Fruit fly (Drosophila melanogaster) whole organism, embryonic: Measurements from ENCODE around the gene CG6398.

ENCODE experiments used
- Abd-B ChIP-seq: fragments of 200-800 bp; sonication (Bioruptor generic); optimal IDR thresholded peaks from 2 replicates; lab custom pipeline; 2018; ENCODE audit warnings: missing biosample characterization, mild to moderate bottlenecking, missing genetic modification characterization, moderate library complexity
- B-H2 ChIP-seq: fragments of 200-800 bp; sonication (Bioruptor generic); optimal IDR thresholded peaks from 2 replicates; lab custom pipeline; 2018; ENCODE audit warnings: missing biosample characterization, mild to moderate bottlenecking, missing genetic modification characterization
- CG12236 ChIP-seq: fragments of 200-800 bp; sonication (Bioruptor generic); optimal IDR thresholded peaks from 2 replicates; lab custom pipeline; 2016; ENCODE audit warnings: missing biosample characterization, missing genetic modification characterization
- CG13123 ChIP-seq: fragments of 200-800 bp; sonication (Bioruptor generic); optimal IDR thresholded peaks from 2 replicates; lab custom pipeline; 2016; ENCODE audit warnings: missing biosample characterization, missing genetic modification characterization
- CG14710 ChIP-seq: fragments of 200-800 bp; sonication (Bioruptor generic); optimal IDR thresholded peaks from 3 replicates; lab custom pipeline; 2019; ENCODE audit warnings: missing biosample characterization, mild to moderate bottlenecking, missing genetic modification characterization, moderate library complexity
- CG17359 ChIP-seq: fragments of 200-800 bp; sonication (Bioruptor generic); optimal IDR thresholded peaks from 3 replicates; lab custom pipeline; 2018; ENCODE audit warnings: missing biosample characterization, mild to moderate bottlenecking, missing genetic modification characterization, moderate library complexity
- CG17568 ChIP-seq: fragments of 200-800 bp; sonication (Bioruptor generic); optimal IDR thresholded peaks from 2 replicates; lab custom pipeline; 2018; ENCODE audit warnings: missing biosample characterization, mild to moderate bottlenecking, missing genetic modification characterization, moderate library complexity
- CG17612 ChIP-seq: fragments of 200-800 bp; sonication (Bioruptor generic); IDR thresholded peaks from 2 replicates; pipeline ENCODE4 v1.3.6; 2022; ENCODE audit warnings: missing biosample characterization, missing genetic modification characterization
- CG2678 ChIP-seq: fragments of 200-800 bp; sonication (Bioruptor generic); optimal IDR thresholded peaks from 3 replicates; lab custom pipeline; 2019; ENCODE audit warnings: missing biosample characterization, mild to moderate bottlenecking, missing genetic modification characterization, moderate library complexity
- CG31441 ChIP-seq: fragments of 200-800 bp; sonication (Bioruptor generic); IDR thresholded peaks from 2 replicates; pipeline ENCODE4 v1.3.6; 2022; ENCODE audit warnings: missing biosample characterization, missing genetic modification characterization
- CG3407 ChIP-seq: fragments of 200-800 bp; sonication (Bioruptor generic); optimal IDR thresholded peaks from 2 replicates; lab custom pipeline; 2018; ENCODE audit warnings: missing biosample characterization, mild to moderate bottlenecking, missing genetic modification characterization
- CG4707 ChIP-seq: fragments of 200-800 bp; sonication (Bioruptor generic); optimal IDR thresholded peaks from 2 replicates; lab custom pipeline; 2018; ENCODE audit warnings: missing biosample characterization, mild to moderate bottlenecking, missing genetic modification characterization, moderate library complexity
- CG6175 ChIP-seq: fragments of 200-800 bp; sonication (Bioruptor generic); IDR thresholded peaks from 3 replicates; pipeline ENCODE4 v1.3.6; 2022; ENCODE audit warnings: missing biosample characterization, missing genetic modification characterization
- CG9876 ChIP-seq: fragments of 200-800 bp; sonication (Bioruptor generic); optimal IDR thresholded peaks from 2 replicates; lab custom pipeline; 2016; ENCODE audit warnings: missing biosample characterization, missing genetic modification characterization
- CoRest ChIP-seq: fragments of 200-800 bp; sonication (Bioruptor generic); optimal IDR thresholded peaks from 3 replicates; lab custom pipeline; 2018; ENCODE audit warnings: missing biosample characterization, mild to moderate bottlenecking, missing genetic modification characterization, moderate library complexity
- Dad ChIP-seq: fragments of 200-800 bp; sonication (Bioruptor generic); optimal IDR thresholded peaks from 3 replicates; lab custom pipeline; 2016; ENCODE audit warnings: missing biosample characterization, missing genetic modification characterization
- Dip3 ChIP-seq: fragments of 200-800 bp; sonication (Bioruptor generic); optimal IDR thresholded peaks from 3 replicates; lab custom pipeline; 2016; ENCODE audit warnings: missing biosample characterization, missing genetic modification characterization
- Doc2 ChIP-seq: fragments of 200-800 bp; sonication (Bioruptor generic); IDR thresholded peaks from 2 replicates; pipeline ENCODE4 v1.3.6; 2022; ENCODE audit warnings: missing biosample characterization, missing genetic modification characterization
- E2f2 ChIP-seq: fragments of 200-800 bp; sonication (Bioruptor generic); IDR thresholded peaks from 2 replicates; pipeline ENCODE4 v1.3.6; 2022; ENCODE audit warnings: missing biosample characterization, missing genetic modification characterization
- Ets97D ChIP-seq: fragments of 200-800 bp; sonication (Bioruptor generic); optimal IDR thresholded peaks from 3 replicates; lab custom pipeline; 2016; ENCODE audit warnings: missing biosample characterization, missing genetic modification characterization
- Hmr ChIP-seq: fragments of 200-800 bp; sonication (Bioruptor generic); optimal IDR thresholded peaks from 3 replicates; lab custom pipeline; 2017; ENCODE audit warnings: mild to moderate bottlenecking, missing biosample characterization, missing genetic modification reagents, missing genetic modification characterization
- Mad ChIP-seq: fragments of 200-800 bp; sonication (Bioruptor generic); optimal IDR thresholded peaks from 2 replicates; lab custom pipeline; 2016; ENCODE audit warnings: missing biosample characterization, missing genetic modification characterization
- Max ChIP-seq: fragments of 200-800 bp; sonication (Bioruptor generic); optimal IDR thresholded peaks from 2 replicates; lab custom pipeline; 2016; ENCODE audit warnings: missing biosample characterization, mild to moderate bottlenecking, missing genetic modification characterization
- Mrtf ChIP-seq: fragments of 200-800 bp; sonication (Bioruptor generic); IDR thresholded peaks from 3 replicates; pipeline ENCODE4 v1.3.6; 2022; ENCODE audit warnings: missing biosample characterization, missing genetic modification characterization
- Neu2 ChIP-seq: fragments of 200-800 bp; sonication (Bioruptor generic); optimal IDR thresholded peaks from 3 replicates; lab custom pipeline; 2016; ENCODE audit warnings: missing biosample characterization, missing genetic modification characterization, borderline replicate concordance
- Opbp ChIP-seq: fragments of 200-800 bp; sonication (Bioruptor generic); IDR thresholded peaks from 3 replicates; pipeline ENCODE4 v1.3.6; 2022; ENCODE audit warnings: missing biosample characterization, missing genetic modification characterization; ENCODE audit not compliant: partially characterized antibody
- Trl ChIP-seq, 3 experiments: fragments of >200 bp in 2 of 3; fragments of 200-800 bp in 1 of 3; sonication (Bioruptor generic) in 1 of 3; optimal IDR thresholded peaks; 2 replicates in 1 of 3; 3 replicates in 2 of 3; lab custom pipeline; 2016 to 2017; ENCODE audit warnings: missing biosample characterization in 1 of 3, missing genetic modification characterization in 1 of 3
- Xrp1 ChIP-seq: fragments of 200-800 bp; sonication (Bioruptor generic); IDR thresholded peaks from 2 replicates; pipeline ENCODE4 v1.3.6; 2022; ENCODE audit warnings: missing biosample characterization, missing genetic modification characterization
- ase ChIP-seq: fragments of 200-800 bp; sonication (Bioruptor generic); IDR thresholded peaks from 3 replicates; pipeline ENCODE4 v1.3.6; 2022; ENCODE audit warnings: missing biosample characterization, missing genetic modification characterization
- cad ChIP-seq: fragments of >200 bp; optimal IDR thresholded peaks from 2 replicates; lab custom pipeline; 2017; ENCODE audit warnings: missing biosample characterization, missing genetic modification characterization
- chinmo ChIP-seq: fragments of 200-800 bp; sonication (Bioruptor generic); IDR thresholded peaks from 4 replicates; pipeline ENCODE4 v1.3.6; 2022; ENCODE audit warnings: missing biosample characterization, missing genetic modification characterization; ENCODE audit not compliant: partially characterized antibody
- corto ChIP-seq: fragments of 200-800 bp; sonication (Bioruptor generic); optimal IDR thresholded peaks from 2 replicates; lab custom pipeline; 2016; ENCODE audit warnings: missing biosample characterization, mild to moderate bottlenecking, missing genetic modification characterization, moderate library complexity
- da ChIP-seq: fragments of 200-800 bp; sonication (Bioruptor generic); optimal IDR thresholded peaks from 2 replicates; lab custom pipeline; 2016; ENCODE audit warnings: missing biosample characterization, missing genetic modification characterization
- gfzf ChIP-seq: fragments of 200-800 bp; sonication (Bioruptor generic); optimal IDR thresholded peaks from 2 replicates; lab custom pipeline; 2016; ENCODE audit warnings: missing biosample characterization, mild to moderate bottlenecking, missing genetic modification characterization, moderate library complexity
- inv ChIP-seq: fragments of 200-800 bp; sonication (Bioruptor generic); IDR thresholded peaks from 2 replicates; pipeline ENCODE4 v1.3.6; 2022; ENCODE audit warnings: missing biosample characterization, missing genetic modification characterization; ENCODE audit not compliant: partially characterized antibody
- kah ChIP-seq: fragments of 200-800 bp; sonication (Bioruptor generic); optimal IDR thresholded peaks from 2 replicates; lab custom pipeline; 2018; ENCODE audit warnings: missing biosample characterization, mild to moderate bottlenecking, missing genetic modification characterization
- klu ChIP-seq: fragments of 200-800 bp; sonication (Bioruptor generic); IDR thresholded peaks from 2 replicates; pipeline ENCODE4 v1.3.6; 2022; ENCODE audit warnings: missing biosample characterization, missing genetic modification characterization
- kni ChIP-seq: fragments of 200-800 bp; sonication (Bioruptor generic); optimal IDR thresholded peaks from 3 replicates; lab custom pipeline; 2017; ENCODE audit warnings: mild to moderate bottlenecking, missing biosample characterization, missing genetic modification reagents, missing genetic modification characterization
- lola ChIP-seq, 3 experiments: fragments of >200 bp in 2 of 3; fragments of 200-800 bp in 1 of 3; sonication (Bioruptor generic) in 1 of 3; optimal IDR thresholded peaks; 2 replicates each; lab custom pipeline; 2017 to 2019; ENCODE audit warnings: missing biosample characterization in 3 of 3, missing genetic modification characterization in 3 of 3, mild to moderate bottlenecking in 1 of 3, moderate library complexity in 1 of 3
- maf-S ChIP-seq: fragments of 200-800 bp; sonication (Bioruptor generic); optimal IDR thresholded peaks from 2 replicates; lab custom pipeline; 2016; ENCODE audit warnings: missing biosample characterization, missing genetic modification characterization
- odd ChIP-seq: fragments of 200-800 bp; sonication (Bioruptor generic); optimal IDR thresholded peaks from 2 replicates; lab custom pipeline; 2017; ENCODE audit warnings: missing biosample characterization, mild to moderate bottlenecking, missing genetic modification characterization
- peb ChIP-seq: fragments of 200-800 bp; sonication (Bioruptor generic); IDR thresholded peaks from 2 replicates; pipeline ENCODE4 v1.3.6; 2022; ENCODE audit warnings: missing biosample characterization, missing genetic modification characterization
- pnt ChIP-seq: fragments of 200-800 bp; sonication (Bioruptor generic); optimal IDR thresholded peaks from 3 replicates; lab custom pipeline; 2016; ENCODE audit warnings: missing biosample characterization, missing genetic modification characterization
- pum ChIP-seq: fragments of 200-800 bp; sonication (Bioruptor generic); optimal IDR thresholded peaks from 2 replicates; lab custom pipeline; 2016; ENCODE audit warnings: missing biosample characterization, missing genetic modification characterization
- rib ChIP-seq: fragments of 200-800 bp; sonication (Bioruptor generic); IDR thresholded peaks from 2 replicates; pipeline ENCODE4 v1.3.6; 2022; ENCODE audit warnings: missing biosample characterization, missing genetic modification characterization
- slou ChIP-seq: fragments of 200-800 bp; sonication (Bioruptor generic); optimal IDR thresholded peaks from 3 replicates; lab custom pipeline; 2016; ENCODE audit warnings: missing biosample characterization, missing genetic modification characterization
- toy ChIP-seq: fragments of 200-800 bp; sonication (Bioruptor generic); IDR thresholded peaks from 2 replicates; pipeline ENCODE4 v1.3.6; 2022; ENCODE audit warnings: missing biosample characterization, missing genetic modification characterization
- twi ChIP-seq: fragments of 200-800 bp; optimal IDR thresholded peaks from 2 replicates; lab custom pipeline; 2019; ENCODE audit warnings: missing biosample characterization, mild to moderate bottlenecking, missing genetic modification characterization, moderate library complexity
- tx ChIP-seq: fragments of 200-800 bp; sonication (Bioruptor generic); optimal IDR thresholded peaks from 2 replicates; lab custom pipeline; 2016; ENCODE audit warnings: missing biosample characterization, missing genetic modification characterization
- zfh2 ChIP-seq: fragments of 200-800 bp; sonication (Bioruptor generic); optimal IDR thresholded peaks from 2 replicates; lab custom pipeline; 2016; ENCODE audit warnings: missing biosample characterization, missing genetic modification characterization

Gene CG6398

DNA sequence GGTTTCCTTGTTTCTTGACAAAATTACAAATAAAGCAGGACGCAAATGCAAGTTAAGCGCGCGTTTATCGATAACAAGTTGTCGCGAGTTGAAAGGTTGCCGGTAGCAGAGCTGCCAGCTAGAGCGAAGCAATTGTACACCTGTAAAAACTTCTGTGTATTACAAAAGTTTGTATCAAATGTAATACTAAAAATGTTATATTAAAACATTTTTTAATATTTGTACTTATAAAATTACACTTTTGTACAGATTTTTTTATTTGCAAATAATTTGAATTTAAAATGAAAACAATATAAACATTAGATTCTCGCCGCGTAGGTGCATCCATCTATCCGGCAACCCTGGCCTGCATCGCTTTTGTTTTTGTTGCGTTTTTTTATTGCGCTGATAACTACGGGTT lies 14.0 kb downstream of the CG6398 start, which contains the start of the genes CG8142 and Ucp4A (continued):
- TF ChIP-seq CG6175 (peak; percentile 79; the same call in 2 of the 3 replicates), twi (tag; lab: Kevin White, UChicago) (peak; percentile 84), da (peak; percentile 8), CG2678 (tag; lab: Kevin White, UChicago) (peak; percentile 94), pum (GFP tag; lab: Kevin White, UChicago) (peak; percentile 66), chinmo (GFP tag; lab: Robert Waterston, UW) (0 out of 4 replicates have a peak, but pooled peaks have one; percentile 52), tx (GFP tag; lab: Kevin White, UChicago) (peak; percentile 2), Dip3 (GFP tag; lab: Kevin White, UChicago) (peak; percentile 62), cad (GFP tag; lab: Kevin White, UChicago) (no peak), CG13123 (GFP tag; lab: Kevin White, UChicago) (peak; percentile 78), CG17359 (tag; lab: Kevin White, UChicago) (peak; percentile 93), Dad (GFP tag; lab: Kevin White, UChicago) (peak; percentile 24), Opbp (0 out of 3 replicates have a peak, but pooled peaks have one; percentile 14), kah (peak; percentile 74), Ets97D (peak; percentile 63), klu (peak; percentile 93), lola (GFP tag; optimal IDR thresholded peaks at IDR 0.05; lab: Kevin White, UChicago) (peak in 1 of 3 experiments; percentile 87), pnt (GFP tag; lab: Kevin White, UChicago) (peak; percentile 52), peb (peak; percentile 96), B-H2 (peak; percentile 85), inv (GFP tag; lab: Robert Waterston, UW) (no peak), Xrp1 (GFP tag; lab: Robert Waterston, UW) (peak; percentile 98), Hmr (GFP tag; lab: Kevin White, UChicago) (peak; percentile 86), Mad (GFP tag; lab: Kevin White, UChicago) (peak; percentile 72), Neu2 (GFP tag; lab: Kevin White, UChicago) (no peak), CG17568 (GFP tag; lab: Kevin White, UChicago) (no peak), Mrtf (GFP tag; lab: Robert Waterston, UW) (peak; percentile 93), Max (GFP tag; lab: Kevin White, UChicago) (peak; percentile 89), gfzf (no peak), rib (GFP tag; lab: Robert Waterston, UW) (peak; percentile 77), CG31441 (GFP tag; lab: Robert Waterston, UW) (peak; percentile 93), CoRest (tag; lab: Kevin White, UChicago) (peak; percentile 95), corto (GFP tag; lab: Kevin White, UChicago) (no peak), CG14710 (tag; lab: Kevin White, UChicago) (peak; percentile 94), CG9876 (GFP tag; lab: Kevin White, UChicago) (no peak), Trl (optimal IDR thresholded peaks at IDR 0.05; lab: Kevin White, UChicago) (no peak), Trl (GFP tag; optimal IDR thresholded peaks at IDR 0.05; lab: Kevin White, UChicago) (peak; percentile 44), CG4707 (GFP tag; lab: Kevin White, UChicago) (peak; percentile 15), toy (GFP tag; lab: Robert Waterston, UW) (peak; percentile 81), odd (GFP tag; lab: Kevin White, UChicago) (peak; percentile 75), kni (GFP tag; lab: Kevin White, UChicago) (peak; percentile 75), slou (peak; percentile 84), E2f2 (GFP tag; lab: Robert Waterston, UW) (peak; percentile 86), CG3407 (peak; percentile 75), Doc2 (GFP tag; lab: Robert Waterston, UW) (peak; percentile 79), maf-S (GFP tag; lab: Kevin White, UChicago) (peak; percentile 14), CG12236 (GFP tag; lab: Kevin White, UChicago) (no peak), CG17612 (GFP tag; lab: Robert Waterston, UW) (peak; percentile 79), Abd-B (GFP tag; lab: Kevin White, UChicago) (peak; percentile 95), ase (peak; percentile 93), zfh2 (GFP tag; lab: Kevin White, UChicago) (peak; percentile 62)
